Worm (Caenorhabditis elegans): ENCODE results near the gene rde-1.

rde-1 gene

DNA sequence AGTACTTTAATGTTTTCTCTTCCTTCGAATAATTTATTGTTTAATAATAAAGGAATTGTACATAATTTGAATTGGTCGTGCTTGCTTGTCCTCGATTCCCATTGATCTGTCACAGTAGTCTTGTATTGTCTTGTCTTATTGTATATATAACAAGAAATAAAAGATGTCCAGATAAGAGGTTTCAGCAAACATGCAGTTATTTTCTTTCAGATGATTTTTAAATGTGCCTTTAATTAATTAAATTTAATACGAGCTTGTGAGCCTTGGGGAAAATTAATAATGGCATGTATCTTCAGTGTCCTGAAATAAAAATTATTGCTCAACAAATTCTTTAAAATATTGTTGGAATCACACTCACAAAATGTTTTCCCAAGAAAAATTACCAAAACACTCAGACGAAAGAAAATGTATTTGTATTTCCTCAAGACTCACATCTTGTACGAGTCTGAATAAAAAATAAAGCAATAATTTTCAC, 31.7 kb upstream of the rde-1 start (continued):
- peak; percentile 63; the same call in 1 of the 2 replicates for TF ChIP-seq ztf-25 (GFP tag; IDR thresholded peaks at IDR 0.05)
- TF ChIP-seq B0019.2 (GFP tag; conservative IDR thresholded peaks at IDR 0.05) = peak; percentile 59; the same call in 1 of the 2 replicates
- no peak for TF ChIP-seq ztf-26 (tag; optimal IDR thresholded peaks at IDR 0.05)
- TF ChIP-seq ceh-91 (GFP tag; IDR thresholded peaks at IDR 0.05) = peak; percentile 41
- TF ChIP-seq madf-3 (GFP tag; IDR thresholded peaks at IDR 0.05) = no peak
- peak; percentile 88 for TF ChIP-seq snpc-1.3 (tag; optimal IDR thresholded peaks at IDR 0.05; ENCODE audit: insufficient read depth)
- TF ChIP-seq tbp1 (GFP tag; optimal IDR thresholded peaks at IDR 0.05) = peak; percentile 55
- peak in 1 of 2 experiments; percentile 61 for TF ChIP-seq rec-8 (tag; optimal IDR thresholded peaks at IDR 0.05)
- no peak for TF ChIP-seq cebp-2 (GFP tag; IDR thresholded peaks at IDR 0.05)
- 0 out of 2 replicates have a peak, but pooled peaks have one; percentile 28 for TF ChIP-seq lin-26 (GFP tag; IDR thresholded peaks at IDR 0.05)
- TF ChIP-seq lin-54 (GFP tag; optimal IDR thresholded peaks at IDR 0.05) = peak; percentile 49
- TF ChIP-seq C17E4.6 (GFP tag; IDR thresholded peaks at IDR 0.05) = peak; percentile 61; the same call in 1 of the 2 replicates
- TF ChIP-seq ama-1 (optimal IDR thresholded peaks at IDR 0.05) = no peak
- peak; percentile 33 to 73 for TF ChIP-seq ama-1 (GFP tag; optimal IDR thresholded peaks at IDR 0.05)
- TF ChIP-seq F23B12.7 (tag; optimal IDR thresholded peaks at IDR 0.05; ENCODE audit: insufficient read depth) = peak; percentile 58
- no peak for TF ChIP-seq B0035.1 (tag; optimal IDR thresholded peaks at IDR 0.05)
- TF ChIP-seq hmg-1.2 (GFP tag; IDR thresholded peaks at IDR 0.05) = peak; percentile 25
- TF ChIP-seq B0336.3 (GFP tag; IDR thresholded peaks at IDR 0.05) = peak; percentile 46; the same call in 1 of the 2 replicates
- TF ChIP-seq attf-5 (GFP tag; optimal IDR thresholded peaks at IDR 0.05) = no peak
- peak; percentile 5 for TF ChIP-seq xnd-1 (tag; optimal IDR thresholded peaks at IDR 0.05)
- no peak for TF ChIP-seq K11D2.4 (GFP tag; IDR thresholded peaks at IDR 0.05)
- peak; percentile 70 for TF ChIP-seq snpc-4 (GFP tag; optimal IDR thresholded peaks at IDR 0.05)
- peak in 3 of 4 experiments; percentile 17 to 69 (median 41) for TF ChIP-seq snpc-4 (tag; optimal IDR thresholded peaks at IDR 0.05)
- peak; percentile 78 for TF ChIP-seq snpc-1.1 (tag; optimal IDR thresholded peaks at IDR 0.05; ENCODE audit: insufficient read depth)
- TF ChIP-seq dpff-1 (tag; optimal IDR thresholded peaks at IDR 0.05) = no peak
- TF ChIP-seq sea-2 (GFP tag; IDR thresholded peaks at IDR 0.05) = no peak
- peak; percentile 78; the same call in 1 of the 2 replicates for TF ChIP-seq attf-6 (GFP tag; IDR thresholded peaks at IDR 0.05)
- TF ChIP-seq tlf-1 (GFP tag; optimal IDR thresholded peaks at IDR 0.05) = peak; percentile 62
- peak; percentile 93 for TF ChIP-seq D2030.7 (GFP tag; IDR thresholded peaks at IDR 0.05)
- peak; percentile 98 for TF ChIP-seq Y79H2A.3 (GFP tag; conservative IDR thresholded peaks at IDR 0.05)
- TF ChIP-seq efl-1 (GFP tag; optimal IDR thresholded peaks at IDR 0.05) = no peak
- no peak for TF ChIP-seq mcd-1 (GFP tag; IDR thresholded peaks at IDR 0.05)
- no peak for TF ChIP-seq F39B2.1 (GFP tag; IDR thresholded peaks at IDR 0.05)
- no peak for TF ChIP-seq rpc-1 (optimal IDR thresholded peaks at IDR 0.05)
- TF ChIP-seq rpc-1 (tag; optimal IDR thresholded peaks at IDR 0.05) = peak; percentile 12
- no peak for TF ChIP-seq nhr-179 (tag; optimal IDR thresholded peaks at IDR 0.05)
- peak; percentile 97 for TF ChIP-seq hrde-1 (tag; optimal IDR thresholded peaks at IDR 0.05; ENCODE audit: borderline replicate concordance)

DNA sequence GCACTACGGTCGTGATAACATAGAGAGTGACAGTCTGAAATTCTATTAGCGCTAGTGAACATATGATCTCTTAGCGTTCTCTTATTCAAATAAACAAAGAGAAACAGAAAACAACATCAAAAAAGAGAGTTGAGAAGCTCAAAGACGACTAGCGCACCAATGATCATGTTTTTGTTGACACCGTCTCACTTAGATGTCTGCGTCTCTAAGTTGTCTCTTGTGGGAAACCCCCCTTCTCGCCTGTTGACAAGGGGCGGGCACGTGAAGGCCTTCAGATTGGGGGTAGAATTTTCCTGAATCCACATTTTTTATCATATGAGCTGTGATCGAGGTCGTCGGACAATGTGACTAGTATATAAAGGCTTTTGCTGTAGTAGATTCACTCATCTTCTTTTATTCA, 28.5 kb upstream of the rde-1 start:
- peak; percentile 44; the same call in 1 of the 2 replicates for TF ChIP-seq pbrm-1 (GFP tag; IDR thresholded peaks at IDR 0.05)
- 0 out of 2 replicates have a peak, but pooled peaks have one; percentile 17 for TF ChIP-seq madf-8 (GFP tag; conservative IDR thresholded peaks at IDR 0.05)
- TF ChIP-seq K11D2.4 (GFP tag; IDR thresholded peaks at IDR 0.05) = no peak
- TF ChIP-seq ceh-100 (GFP tag; IDR thresholded peaks at IDR 0.05) = no peak
- no peak for TF ChIP-seq die-1 (tag; optimal IDR thresholded peaks at IDR 0.05)
- TF ChIP-seq cebp-2 (GFP tag; IDR thresholded peaks at IDR 0.05) = no peak
- TF ChIP-seq Y95B8A.8 (GFP tag; IDR thresholded peaks at IDR 0.05) = no peak
- TF ChIP-seq cebp-1 (GFP tag; IDR thresholded peaks at IDR 0.05) = 0 out of 2 replicates have a peak, but pooled peaks have one; percentile 17
- TF ChIP-seq cebp-1 (tag; optimal IDR thresholded peaks at IDR 0.05) = peak; percentile 42
- no peak for TF ChIP-seq repo-1 (tag; optimal IDR thresholded peaks at IDR 0.05)
- TF ChIP-seq snpc-1.1 (tag; optimal IDR thresholded peaks at IDR 0.05; ENCODE audit: insufficient read depth) = no peak
- TF ChIP-seq Y53G8AR.9 (GFP tag; conservative IDR thresholded peaks at IDR 0.05) = no peak; the same call in 1 of the 2 replicates
- TF ChIP-seq ztf-28 (GFP tag; IDR thresholded peaks at IDR 0.05) = no peak
- TF ChIP-seq mel-28 (tag; optimal IDR thresholded peaks at IDR 0.05; ENCODE audit: borderline replicate concordance) = no peak
- peak; percentile 40; the same call in 1 of the 2 replicates for TF ChIP-seq aptf-2 (GFP tag; conservative IDR thresholded peaks at IDR 0.05)
